Worm (Caenorhabditis elegans): ENCODE measurements around the gene M110.7.

DNA sequence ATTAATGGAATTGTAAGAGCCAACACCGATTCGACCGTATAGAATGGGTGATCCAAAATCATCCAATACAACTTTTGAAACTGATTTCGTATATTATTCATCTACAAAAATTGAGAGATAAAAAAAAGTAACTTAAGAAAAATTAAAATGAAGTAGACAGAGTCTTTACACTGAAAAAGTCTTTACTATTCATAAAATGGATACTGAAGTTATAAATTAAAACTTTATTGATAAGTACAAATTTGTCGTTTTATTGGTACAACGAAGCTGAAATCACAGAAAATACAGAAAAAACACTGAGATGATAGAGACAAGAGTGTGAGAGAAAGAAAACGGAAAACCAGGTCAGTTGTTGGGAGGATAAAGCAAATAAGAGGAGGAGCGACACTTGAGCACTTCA is 18.2 kb upstream of the M110.7 start, which contains the start of gene M110.10:
- no peak for TF ChIP-seq ztf-11 (tag; optimal IDR thresholded peaks at IDR 0.05)
- TF ChIP-seq pqm-1 (tag; optimal IDR thresholded peaks at IDR 0.05): no peak
- TF ChIP-seq elt-3 (tag; optimal IDR thresholded peaks at IDR 0.05): no peak
- no peak for TF ChIP-seq snpc-4 (tag; optimal IDR thresholded peaks at IDR 0.05)
- no peak for TF ChIP-seq nhr-237 (tag; optimal IDR thresholded peaks at IDR 0.05)
